Comparison of ENCODE assay signal across 1 fruit fly cellular context in genomic region chr3L:6071454-6072189, dm6.
A peak's percentile ranks its signal among the peaks of the same experiment; 100 is the strongest.
TF ChIP-seq lines count a peak whose summit lies in the region.

TSS of gene CG6602 (plus strand) at chr3L:6072139.

TF ChIP-seq in whole organism, embryonic, 481 proteins besides CTCF, POLR2A, EP300 and RAD21 (continued from another document and continues in another):
- peak; percentile 5; the same call in 1 of the 2 replicates for TF ChIP-seq ham (GFP tag; IDR thresholded peaks at IDR 0.05; lab: Robert Waterston, UW)
- TF ChIP-seq CG4282 (GFP tag; optimal IDR thresholded peaks at IDR 0.05; lab: Kevin White, UChicago), result no peak
- TF ChIP-seq Dfd (GFP tag; optimal IDR thresholded peaks at IDR 0.05; lab: Kevin White, UChicago), result no peak
- TF ChIP-seq CG30403 (GFP tag; optimal IDR thresholded peaks at IDR 0.05; lab: Kevin White, UChicago), result peak; percentile 26
- TF ChIP-seq vvl (GFP tag; IDR thresholded peaks at IDR 0.05; lab: Robert Waterston, UW), result peak; percentile 92
- TF ChIP-seq Hr39 (optimal IDR thresholded peaks at IDR 0.05; lab: Kevin White, UChicago), result no peak
- TF ChIP-seq H15 (GFP tag; IDR thresholded peaks at IDR 0.05; lab: Robert Waterston, UW), result peak; percentile 83
- peak; percentile 25; the same call in 1 of the 2 replicates for TF ChIP-seq CG10321 (GFP tag; IDR thresholded peaks at IDR 0.05; lab: Robert Waterston, UW)
- no peak for TF ChIP-seq bab2 (GFP tag; optimal IDR thresholded peaks at IDR 0.05; lab: Kevin White, UChicago)
- no peak for TF ChIP-seq BEAF-32 (GFP tag; optimal IDR thresholded peaks at IDR 0.05; lab: Kevin White, UChicago)
- TF ChIP-seq CG10565 (GFP tag; optimal IDR thresholded peaks at IDR 0.05; lab: Kevin White, UChicago), result no peak
- TF ChIP-seq hkb (optimal IDR thresholded peaks at IDR 0.05; lab: Kevin White, UChicago), result no peak
- TF ChIP-seq hkb (GFP tag; IDR thresholded peaks at IDR 0.05; lab: Robert Waterston, UW), result peak; percentile 51
- peak; percentile 30 for TF ChIP-seq cato (GFP tag; optimal IDR thresholded peaks at IDR 0.05; lab: Kevin White, UChicago; ENCODE audit: borderline replicate concordance)
- TF ChIP-seq CG17802 (tag; optimal IDR thresholded peaks at IDR 0.05; lab: Kevin White, UChicago), result peak; percentile 73
- TF ChIP-seq cad (GFP tag; optimal IDR thresholded peaks at IDR 0.05; lab: Kevin White, UChicago), result no peak
- peak; percentile 25; the same call in 1 of the 3 replicates for TF ChIP-seq CG3726 (GFP tag; IDR thresholded peaks at IDR 0.05; lab: Robert Waterston, UW)
- TF ChIP-seq wor (GFP tag; IDR thresholded peaks at IDR 0.05; lab: Robert Waterston, UW), result no peak
- TF ChIP-seq cwo (GFP tag; optimal IDR thresholded peaks at IDR 0.05; lab: Kevin White, UChicago), result no peak
- peak; percentile 78 for TF ChIP-seq CG9876 (GFP tag; optimal IDR thresholded peaks at IDR 0.05; lab: Kevin White, UChicago)
- peak; percentile 80 for TF ChIP-seq CG7372 (GFP tag; IDR thresholded peaks at IDR 0.05; lab: Robert Waterston, UW)
- TF ChIP-seq CG6854 (GFP tag; optimal IDR thresholded peaks at IDR 0.05; lab: Kevin White, UChicago), result peak; percentile 35
- TF ChIP-seq CG15514 (GFP tag; optimal IDR thresholded peaks at IDR 0.05; lab: Kevin White, UChicago), result peak; percentile 82
- no peak for TF ChIP-seq cg (GFP tag; optimal IDR thresholded peaks at IDR 0.05; lab: Kevin White, UChicago)
- TF ChIP-seq Bgb (GFP tag; IDR thresholded peaks at IDR 0.05; lab: Robert Waterston, UW; ENCODE audit: partially characterized antibody), result no peak
- peak; percentile 59 for TF ChIP-seq CG31441 (GFP tag; IDR thresholded peaks at IDR 0.05; lab: Robert Waterston, UW)
- TF ChIP-seq NfI (GFP tag; optimal IDR thresholded peaks at IDR 0.05; lab: Kevin White, UChicago), result peak; percentile 90
- peak; percentile 29 for TF ChIP-seq CG9437 (GFP tag; optimal IDR thresholded peaks at IDR 0.05; lab: Kevin White, UChicago)
- peak; percentile 99 for TF ChIP-seq Ets97D (GFP tag; optimal IDR thresholded peaks at IDR 0.05; lab: Kevin White, UChicago)
- TF ChIP-seq CG11560 (tag; IDR thresholded peaks at IDR 0.05; lab: Robert Waterston, UW), result no peak; the same call in 2 of the 3 replicates
- no peak for TF ChIP-seq vnd (GFP tag; IDR thresholded peaks at IDR 0.05; lab: Robert Waterston, UW; ENCODE audit: partially characterized antibody)
- no peak for TF ChIP-seq CG32767 (GFP tag; IDR thresholded peaks at IDR 0.05; lab: Robert Waterston, UW)
- TF ChIP-seq Antp (GFP tag; optimal IDR thresholded peaks at IDR 0.05; lab: Kevin White, UChicago), result peak; percentile 10
- TF ChIP-seq h (optimal IDR thresholded peaks at IDR 0.05; lab: Kevin White, UChicago), result no peak
- TF ChIP-seq Gsc (GFP tag; IDR thresholded peaks at IDR 0.05; lab: Robert Waterston, UW), result no peak
- peak; percentile 59 for TF ChIP-seq unpg (GFP tag; optimal IDR thresholded peaks at IDR 0.05; lab: Kevin White, UChicago)
- TF ChIP-seq ase (GFP tag; IDR thresholded peaks at IDR 0.05; lab: Robert Waterston, UW), result peak; percentile 83
- peak; percentile 30 for TF ChIP-seq trh (GFP tag; optimal IDR thresholded peaks at IDR 0.05; lab: Kevin White, UChicago)
- TF ChIP-seq ind (GFP tag; optimal IDR thresholded peaks at IDR 0.05; lab: Kevin White, UChicago), result peak; percentile 63
- TF ChIP-seq knrl (GFP tag; IDR thresholded peaks at IDR 0.05; lab: Robert Waterston, UW; ENCODE audit: partially characterized antibody), result no peak
- peak; percentile 88 for TF ChIP-seq Meics (GFP tag; optimal IDR thresholded peaks at IDR 0.05; lab: Kevin White, UChicago)
- peak; percentile 61 for TF ChIP-seq CG31365 (tag; optimal IDR thresholded peaks at IDR 0.05; lab: Kevin White, UChicago)
- TF ChIP-seq BtbVII (GFP tag; optimal IDR thresholded peaks at IDR 0.05; lab: Kevin White, UChicago), result peak; percentile 65
- TF ChIP-seq CG13123 (GFP tag; optimal IDR thresholded peaks at IDR 0.05; lab: Kevin White, UChicago), result peak; percentile 12
- peak; percentile 83 for TF ChIP-seq slbo (GFP tag; IDR thresholded peaks at IDR 0.05; lab: Robert Waterston, UW)
- peak; percentile 67 for TF ChIP-seq CG10274 (GFP tag; optimal IDR thresholded peaks at IDR 0.05; lab: Kevin White, UChicago)
- TF ChIP-seq mld (GFP tag; IDR thresholded peaks at IDR 0.05; lab: Robert Waterston, UW; ENCODE audit: partially characterized antibody), result no peak
- no peak for TF ChIP-seq Dp (GFP tag; optimal IDR thresholded peaks at IDR 0.05; lab: Kevin White, UChicago)
- TF ChIP-seq Rfx (GFP tag; IDR thresholded peaks at IDR 0.05; lab: Robert Waterston, UW), result peak; percentile 89
- TF ChIP-seq crol (GFP tag; IDR thresholded peaks at IDR 0.05; lab: Robert Waterston, UW), result no peak
- 0 out of 3 replicates have a peak, but pooled peaks have one; percentile 43 for TF ChIP-seq CG7357 (GFP tag; IDR thresholded peaks at IDR 0.05; lab: Robert Waterston, UW)
- TF ChIP-seq CG14441 (GFP tag; IDR thresholded peaks at IDR 0.05; lab: Robert Waterston, UW), result peak; percentile 66
- TF ChIP-seq CG11456 (GFP tag; IDR thresholded peaks at IDR 0.05; lab: Robert Waterston, UW), result peak; percentile 89
- TF ChIP-seq dan (GFP tag; IDR thresholded peaks at IDR 0.05; lab: Robert Waterston, UW), result no peak
- peak; percentile 13 for TF ChIP-seq en (GFP tag; optimal IDR thresholded peaks at IDR 0.05; lab: Kevin White, UChicago)
- no peak for TF ChIP-seq gfzf (GFP tag; optimal IDR thresholded peaks at IDR 0.05; lab: Kevin White, UChicago)
- peak; percentile 61 for TF ChIP-seq nmo (GFP tag; optimal IDR thresholded peaks at IDR 0.05; lab: Kevin White, UChicago)
- peak; percentile 48 for TF ChIP-seq CG9609 (GFP tag; optimal IDR thresholded peaks at IDR 0.05; lab: Kevin White, UChicago)
- TF ChIP-seq stc (GFP tag; IDR thresholded peaks at IDR 0.05; lab: Robert Waterston, UW), result peak; percentile 72; the same call in 1 of the 2 replicates
- TF ChIP-seq Opbp (GFP tag; IDR thresholded peaks at IDR 0.05; lab: Robert Waterston, UW; ENCODE audit: partially characterized antibody), result no peak
- TF ChIP-seq Ssrp (tag; optimal IDR thresholded peaks at IDR 0.05; lab: Kevin White, UChicago), result peak; percentile 26
- no peak for TF ChIP-seq gcm (GFP tag; optimal IDR thresholded peaks at IDR 0.05; lab: Kevin White, UChicago)
- TF ChIP-seq gem (tag; optimal IDR thresholded peaks at IDR 0.05; lab: Kevin White, UChicago), result peak; percentile 49
- no peak for TF ChIP-seq pros (GFP tag; optimal IDR thresholded peaks at IDR 0.05; lab: Kevin White, UChicago)
- peak; percentile 37 for TF ChIP-seq gro (GFP tag; optimal IDR thresholded peaks at IDR 0.05; lab: Kevin White, UChicago)
- peak; percentile 56; the same call in 1 of the 2 replicates for TF ChIP-seq sisA (GFP tag; IDR thresholded peaks at IDR 0.05; lab: Robert Waterston, UW)
- no peak for TF ChIP-seq Atf-2 (GFP tag; optimal IDR thresholded peaks at IDR 0.05; lab: Kevin White, UChicago)
- peak; percentile 71 for TF ChIP-seq CG18764 (GFP tag; optimal IDR thresholded peaks at IDR 0.05; lab: Kevin White, UChicago)
- TF ChIP-seq CG6689 (GFP tag; IDR thresholded peaks at IDR 0.05; lab: Robert Waterston, UW), result no peak
- TF ChIP-seq CG8290 (GFP tag; optimal IDR thresholded peaks at IDR 0.05; lab: Kevin White, UChicago), result peak; percentile 25
- peak in 1 of 2 experiments; percentile 67 for TF ChIP-seq CG8290 (tag; optimal IDR thresholded peaks at IDR 0.05; lab: Kevin White, UChicago)
- TF ChIP-seq so (GFP tag; IDR thresholded peaks at IDR 0.05; lab: Robert Waterston, UW), result 0 out of 3 replicates have a peak, but pooled peaks have one; percentile 9
- peak; percentile 81 for TF ChIP-seq CG34422 (GFP tag; IDR thresholded peaks at IDR 0.05; lab: Robert Waterston, UW)
- peak; percentile 47 for TF ChIP-seq E2f2 (GFP tag; IDR thresholded peaks at IDR 0.05; lab: Robert Waterston, UW)
- TF ChIP-seq CG4617 (GFP tag; optimal IDR thresholded peaks at IDR 0.05; lab: Kevin White, UChicago; ENCODE audit: borderline replicate concordance), result no peak
- peak; percentile 40; the same call in 1 of the 2 replicates for TF ChIP-seq rib (GFP tag; IDR thresholded peaks at IDR 0.05; lab: Robert Waterston, UW)
- peak; percentile 73 for TF ChIP-seq Rx (GFP tag; IDR thresholded peaks at IDR 0.05; lab: Robert Waterston, UW)
- no peak for TF ChIP-seq CG7556 (GFP tag; optimal IDR thresholded peaks at IDR 0.05; lab: Kevin White, UChicago)
- TF ChIP-seq CG7745 (tag; optimal IDR thresholded peaks at IDR 0.05; lab: Kevin White, UChicago), result no peak
- peak; percentile 21 for TF ChIP-seq Dek (tag; optimal IDR thresholded peaks at IDR 0.05; lab: Kevin White, UChicago)
- TF ChIP-seq Hr51 (GFP tag; optimal IDR thresholded peaks at IDR 0.05; lab: Kevin White, UChicago), result peak; percentile 12 to 18
- no peak for TF ChIP-seq usp (GFP tag; optimal IDR thresholded peaks at IDR 0.05; lab: Kevin White, UChicago)
- peak; percentile 75 for TF ChIP-seq Sox100B (GFP tag; optimal IDR thresholded peaks at IDR 0.05; lab: Kevin White, UChicago)
- TF ChIP-seq peb (GFP tag; IDR thresholded peaks at IDR 0.05; lab: Robert Waterston, UW), result no peak; the same call in 1 of the 2 replicates
- TF ChIP-seq PHDP (tag; optimal IDR thresholded peaks at IDR 0.05; lab: Kevin White, UChicago), result peak; percentile 60
- no peak for TF ChIP-seq CG16813 (GFP tag; IDR thresholded peaks at IDR 0.05; lab: Robert Waterston, UW; ENCODE audit: partially characterized antibody)
- TF ChIP-seq corto (GFP tag; optimal IDR thresholded peaks at IDR 0.05; lab: Kevin White, UChicago), result no peak
- TF ChIP-seq TFAM (GFP tag; optimal IDR thresholded peaks at IDR 0.05; lab: Kevin White, UChicago), result peak; percentile 14
- TF ChIP-seq Ets65A (GFP tag; lab: Kevin White, UChicago), result peak; percentile 97
- TF ChIP-seq grau (tag; optimal IDR thresholded peaks at IDR 0.05; lab: Kevin White, UChicago), result peak; percentile 48
- TF ChIP-seq Hand (GFP tag; optimal IDR thresholded peaks at IDR 0.05; lab: Kevin White, UChicago), result no peak
- peak; percentile 30 for TF ChIP-seq fu2 (GFP tag; optimal IDR thresholded peaks at IDR 0.05; lab: Kevin White, UChicago)
- peak; percentile 86 for TF ChIP-seq Fer3 (tag; optimal IDR thresholded peaks at IDR 0.05; lab: Kevin White, UChicago)
- TF ChIP-seq Hmx (GFP tag; optimal IDR thresholded peaks at IDR 0.05; lab: Kevin White, UChicago), result peak; percentile 22
- TF ChIP-seq hb (GFP tag; IDR thresholded peaks at IDR 0.05; lab: Robert Waterston, UW; ENCODE audit: partially characterized antibody), result no peak
- no peak for TF ChIP-seq CG1832 (GFP tag; optimal IDR thresholded peaks at IDR 0.05; lab: Kevin White, UChicago)
- TF ChIP-seq unc-4 (GFP tag; IDR thresholded peaks at IDR 0.05; lab: Robert Waterston, UW; ENCODE audit: partially characterized antibody), result no peak
- TF ChIP-seq lov (optimal IDR thresholded peaks at IDR 0.05; lab: Kevin White, UChicago), result no peak
- peak; percentile 68 for TF ChIP-seq lov (GFP tag; IDR thresholded peaks at IDR 0.05; lab: Robert Waterston, UW)
- no peak for TF ChIP-seq Eip74EF (GFP tag; optimal IDR thresholded peaks at IDR 0.05; lab: Kevin White, UChicago)
- TF ChIP-seq Blimp-1 (GFP tag; optimal IDR thresholded peaks at IDR 0.05; lab: Kevin White, UChicago), result peak; percentile 59
- peak; percentile 32 for TF ChIP-seq Dad (GFP tag; optimal IDR thresholded peaks at IDR 0.05; lab: Kevin White, UChicago)
- peak; percentile 67; the same call in 1 of the 2 replicates for TF ChIP-seq sens-2 (GFP tag; IDR thresholded peaks at IDR 0.05; lab: Robert Waterston, UW)
- peak; percentile 46; the same call in 2 of the 4 replicates for TF ChIP-seq Gug (GFP tag; IDR thresholded peaks at IDR 0.05; lab: Robert Waterston, UW)
- TF ChIP-seq ab (GFP tag; optimal IDR thresholded peaks at IDR 0.05; lab: Kevin White, UChicago), result no peak
- no peak for TF ChIP-seq btn (GFP tag; optimal IDR thresholded peaks at IDR 0.05; lab: Kevin White, UChicago)
- TF ChIP-seq CG10147 (GFP tag; optimal IDR thresholded peaks at IDR 0.05; lab: Kevin White, UChicago), result peak; percentile 70
- TF ChIP-seq CG34224 (GFP tag; IDR thresholded peaks at IDR 0.05; lab: Robert Waterston, UW; ENCODE audit: partially characterized antibody), result no peak
- peak; percentile 37 for TF ChIP-seq pita (GFP tag; optimal IDR thresholded peaks at IDR 0.05; lab: Kevin White, UChicago)
- TF ChIP-seq gsb-n (tag; optimal IDR thresholded peaks at IDR 0.05; lab: Kevin White, UChicago), result peak; percentile 38
- TF ChIP-seq CG10979 (tag; optimal IDR thresholded peaks at IDR 0.05; lab: Kevin White, UChicago), result peak; percentile 60
- TF ChIP-seq CG17612 (GFP tag; IDR thresholded peaks at IDR 0.05; lab: Robert Waterston, UW), result peak; percentile 7; the same call in 1 of the 2 replicates
- peak; percentile 38; the same call in 1 of the 2 replicates for TF ChIP-seq Oaz (GFP tag; IDR thresholded peaks at IDR 0.05; lab: Robert Waterston, UW)
- peak; percentile 25 for TF ChIP-seq CG12219 (GFP tag; optimal IDR thresholded peaks at IDR 0.05; lab: Kevin White, UChicago)
- TF ChIP-seq CG15269 (tag; optimal IDR thresholded peaks at IDR 0.05; lab: Kevin White, UChicago), result peak; percentile 38
- TF ChIP-seq HLH3B (GFP tag; IDR thresholded peaks at IDR 0.05; lab: Robert Waterston, UW), result peak; percentile 79
- TF ChIP-seq pzg (GFP tag; optimal IDR thresholded peaks at IDR 0.05; lab: Kevin White, UChicago), result peak; percentile 10
- no peak for TF ChIP-seq nerfin-2 (GFP tag; IDR thresholded peaks at IDR 0.05; lab: Robert Waterston, UW; ENCODE audit: partially characterized antibody)
- peak; percentile 39 for TF ChIP-seq jing (GFP tag; optimal IDR thresholded peaks at IDR 0.05; lab: Kevin White, UChicago)
- peak; percentile 24 for TF ChIP-seq CG1647 (GFP tag; optimal IDR thresholded peaks at IDR 0.05; lab: Kevin White, UChicago)
- peak; percentile 43 for TF ChIP-seq CG5245 (GFP tag; optimal IDR thresholded peaks at IDR 0.05; lab: Kevin White, UChicago)
- TF ChIP-seq CG17361 (GFP tag; IDR thresholded peaks at IDR 0.05; lab: Robert Waterston, UW), result no peak; the same call in 1 of the 3 replicates
- peak; percentile 6 for TF ChIP-seq wek (GFP tag; optimal IDR thresholded peaks at IDR 0.05; lab: Kevin White, UChicago)
- TF ChIP-seq CG3065 (GFP tag; optimal IDR thresholded peaks at IDR 0.05; lab: Kevin White, UChicago), result peak; percentile 36
- peak; percentile 67 for TF ChIP-seq CG30431 (GFP tag; optimal IDR thresholded peaks at IDR 0.05; lab: Kevin White, UChicago)
- no peak for TF ChIP-seq yki (optimal IDR thresholded peaks at IDR 0.05; lab: Kevin White, UChicago)
- TF ChIP-seq CG18011 (GFP tag; optimal IDR thresholded peaks at IDR 0.05; lab: Kevin White, UChicago), result peak; percentile 45
- TF ChIP-seq CrebB (tag; optimal IDR thresholded peaks at IDR 0.05; lab: Kevin White, UChicago), result peak; percentile 5
- peak; percentile 52 for TF ChIP-seq mam (GFP tag; optimal IDR thresholded peaks at IDR 0.05; lab: Kevin White, UChicago)
- TF ChIP-seq run (tag; optimal IDR thresholded peaks at IDR 0.05; lab: Kevin White, UChicago), result no peak
